Fruit fly (Drosophila melanogaster): ENCODE measurements around the gene lmgB.

lmgB gene

DNA sequence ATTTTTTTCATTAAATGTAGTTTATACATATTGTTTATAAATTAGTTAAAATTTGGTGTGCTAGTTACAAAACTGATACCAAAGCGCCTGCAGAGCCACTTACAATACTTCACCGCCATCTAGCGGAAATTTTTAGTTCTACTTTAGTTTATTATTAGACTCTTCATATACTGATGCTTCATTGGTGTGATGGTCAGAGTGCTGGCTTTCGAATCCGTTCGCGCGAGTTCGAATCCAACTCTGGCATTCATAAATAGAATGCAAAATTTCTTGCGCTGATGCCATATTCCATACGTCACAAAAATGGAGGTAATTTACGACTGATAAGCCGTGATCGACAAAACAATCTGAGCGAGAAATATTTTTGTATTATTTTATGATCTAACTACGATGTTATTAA is 42.9 kb downstream of the lmgB start:
- TF ChIP-seq Myc (optimal IDR thresholded peaks at IDR 0.05), result no peak
- TF ChIP-seq Sin3A (optimal IDR thresholded peaks at IDR 0.05), result no peak
- TF ChIP-seq insv (optimal IDR thresholded peaks at IDR 0.05), result no peak
- TF ChIP-seq psq (optimal IDR thresholded peaks at IDR 0.05), result no peak
- no peak for TF ChIP-seq ttk (optimal IDR thresholded peaks at IDR 0.05)
- no peak for TF ChIP-seq h (optimal IDR thresholded peaks at IDR 0.05)

DNA sequence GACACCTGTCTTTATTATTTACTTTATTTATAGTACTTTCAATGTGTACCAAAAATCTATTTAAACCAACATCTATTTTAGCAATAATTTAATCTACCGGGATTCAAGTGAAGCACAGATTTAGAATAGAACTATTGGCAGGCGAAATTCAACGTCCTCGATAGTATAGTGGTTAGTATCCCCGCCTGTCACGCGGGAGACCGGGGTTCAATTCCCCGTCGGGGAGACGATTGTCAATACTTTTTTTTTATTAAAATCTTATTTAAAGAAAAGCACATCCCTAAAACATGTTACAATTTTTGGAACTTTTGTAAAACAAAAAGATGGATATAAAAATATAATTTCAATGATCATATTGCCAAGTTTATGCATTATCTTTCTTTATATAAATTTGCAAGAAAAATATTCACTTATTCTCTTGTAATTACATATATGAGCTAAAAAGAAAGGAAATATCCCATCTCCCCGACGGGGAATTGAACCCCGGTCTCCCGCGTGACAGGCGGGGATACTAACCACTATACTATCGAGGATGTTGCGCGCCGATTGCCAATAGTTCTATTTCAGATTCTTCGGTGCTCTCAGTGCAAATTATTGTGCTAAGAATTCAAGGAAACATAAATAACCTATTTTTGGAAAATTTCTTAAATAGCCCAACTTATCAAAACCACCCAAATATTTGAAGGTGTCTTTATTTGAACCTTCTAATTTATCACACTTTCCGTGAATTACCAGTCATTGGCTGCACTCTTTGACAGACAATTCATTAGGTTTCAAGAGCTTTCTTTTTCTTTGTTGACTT is 46.6 kb downstream of the lmgB start, which contains the start of gene CG43796:
CG43796 (plus strand) TSS at position 752 of the 802 bp plus-strand sequence.
- TF ChIP-seq ttk (optimal IDR thresholded peaks at IDR 0.05) (no peak), h (optimal IDR thresholded peaks at IDR 0.05) (no peak), insv (optimal IDR thresholded peaks at IDR 0.05) (no peak), psq (optimal IDR thresholded peaks at IDR 0.05) (no peak), Sin3A (optimal IDR thresholded peaks at IDR 0.05) (no peak), Myc (optimal IDR thresholded peaks at IDR 0.05) (no peak)

DNA sequence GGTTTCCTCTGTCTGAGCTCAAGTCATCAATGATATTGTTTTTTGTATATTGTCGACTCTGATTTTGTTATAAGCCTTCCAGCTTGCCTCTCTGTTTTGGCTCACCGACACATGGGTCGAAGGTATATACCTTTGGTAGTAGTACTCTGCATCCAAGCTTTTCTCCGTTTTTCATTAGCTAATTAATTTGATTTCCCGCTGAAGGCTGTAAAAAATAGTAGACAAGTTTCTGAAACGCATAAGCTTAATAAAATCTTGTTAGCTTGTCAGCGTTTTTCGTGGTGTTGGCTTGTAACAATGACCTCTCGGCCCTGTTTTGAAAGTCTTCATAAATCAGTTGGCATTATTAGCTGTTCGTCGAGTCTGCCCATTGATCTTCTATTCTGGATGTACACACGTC is 47.6 kb downstream of the lmgB start:
- no peak for TF ChIP-seq Sin3A (optimal IDR thresholded peaks at IDR 0.05)
- no peak for TF ChIP-seq ttk (optimal IDR thresholded peaks at IDR 0.05)
- TF ChIP-seq insv (optimal IDR thresholded peaks at IDR 0.05), result no peak
- no peak for TF ChIP-seq Myc (optimal IDR thresholded peaks at IDR 0.05)
- TF ChIP-seq h (optimal IDR thresholded peaks at IDR 0.05), result no peak

DNA sequence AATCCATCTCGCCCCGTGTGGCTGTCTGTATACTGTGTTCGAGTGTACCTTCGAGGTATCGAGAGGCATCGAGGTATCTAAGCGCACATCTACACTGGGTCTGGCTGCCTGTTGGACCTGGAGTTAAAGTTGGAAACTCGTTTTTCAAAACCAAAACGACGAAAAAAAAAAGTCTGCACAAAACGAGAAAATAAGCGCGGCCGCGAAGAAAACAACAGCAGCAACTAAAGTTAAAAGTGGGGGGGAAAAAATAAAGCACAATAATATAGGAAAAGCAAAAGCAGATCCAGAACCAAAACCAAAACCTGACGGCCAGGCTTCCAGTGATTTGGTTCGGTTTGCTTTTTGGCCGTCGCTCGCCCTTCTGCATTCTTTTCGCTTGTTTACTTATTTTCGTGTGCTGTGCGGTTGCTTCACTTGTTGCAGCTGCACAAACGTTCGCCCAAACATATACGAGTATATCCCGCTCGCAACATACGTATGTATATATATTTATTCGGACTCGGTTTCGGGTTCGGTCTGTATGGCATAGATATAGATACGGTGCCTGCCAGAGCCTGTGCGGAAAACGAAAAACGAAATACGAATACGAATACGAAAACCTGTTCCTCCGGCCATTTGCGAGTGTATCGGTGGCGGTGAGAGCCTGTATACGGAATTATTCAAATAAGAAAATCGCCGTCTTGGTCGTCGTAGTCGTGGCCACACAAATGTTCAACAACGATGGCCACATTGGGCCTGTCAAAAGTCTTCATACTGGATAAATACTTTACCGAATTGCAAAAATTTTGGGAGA is 49.3 kb downstream of the lmgB start:
- no peak for TF ChIP-seq Sin3A (optimal IDR thresholded peaks at IDR 0.05)
- TF ChIP-seq h (optimal IDR thresholded peaks at IDR 0.05), result no peak
- no peak for TF ChIP-seq psq (optimal IDR thresholded peaks at IDR 0.05)
- no peak for TF ChIP-seq ttk (optimal IDR thresholded peaks at IDR 0.05)

DNA sequence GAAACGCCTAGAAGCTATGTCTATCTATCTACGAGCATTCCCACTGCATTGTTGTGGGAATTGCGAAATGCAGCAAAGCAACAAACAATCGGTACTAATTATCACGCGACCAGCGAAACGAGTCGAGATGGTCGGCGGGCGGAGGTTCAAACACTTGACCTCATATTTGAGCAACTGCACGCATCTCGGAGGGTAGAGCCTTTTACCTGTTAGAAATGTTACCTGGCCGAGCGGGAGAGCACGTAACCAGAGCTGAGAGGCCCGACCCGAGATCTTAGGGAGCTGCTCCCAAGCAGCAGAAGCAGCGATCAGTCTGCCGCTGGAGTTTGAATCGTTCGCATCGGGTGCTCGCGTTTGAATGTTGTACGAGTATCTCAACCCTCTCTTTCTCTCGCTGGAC is 50.0 kb downstream of the lmgB start:
- no peak for TF ChIP-seq h (optimal IDR thresholded peaks at IDR 0.05)
- no peak for TF ChIP-seq psq (optimal IDR thresholded peaks at IDR 0.05)
- TF ChIP-seq Sin3A (optimal IDR thresholded peaks at IDR 0.05), result no peak
- no peak for TF ChIP-seq ttk (optimal IDR thresholded peaks at IDR 0.05)
- TF ChIP-seq Myc (optimal IDR thresholded peaks at IDR 0.05), result no peak
- TF ChIP-seq insv (optimal IDR thresholded peaks at IDR 0.05), result no peak

DNA sequence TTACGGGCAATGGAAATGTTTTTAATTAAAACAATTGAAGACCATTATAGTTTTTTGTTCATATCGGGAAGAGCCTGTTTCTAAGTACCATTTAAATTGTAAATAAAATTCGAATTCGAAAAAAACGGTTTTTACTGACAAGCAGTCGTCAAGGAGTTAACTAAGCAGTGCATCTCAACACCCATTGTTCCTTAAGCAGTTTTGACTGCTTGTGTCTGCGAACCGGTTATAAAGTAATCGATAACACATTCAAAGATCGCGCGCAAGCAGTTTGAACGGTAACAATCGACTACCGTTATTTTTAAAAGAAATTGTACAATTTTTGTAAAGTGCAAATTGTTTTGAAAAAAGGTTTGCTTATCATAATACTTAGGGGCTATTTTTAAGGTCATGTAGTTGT is 50.4 kb downstream of the lmgB start:
- TF ChIP-seq insv (optimal IDR thresholded peaks at IDR 0.05) (no peak), Myc (optimal IDR thresholded peaks at IDR 0.05) (no peak), h (optimal IDR thresholded peaks at IDR 0.05) (no peak), psq (optimal IDR thresholded peaks at IDR 0.05) (no peak)

DNA sequence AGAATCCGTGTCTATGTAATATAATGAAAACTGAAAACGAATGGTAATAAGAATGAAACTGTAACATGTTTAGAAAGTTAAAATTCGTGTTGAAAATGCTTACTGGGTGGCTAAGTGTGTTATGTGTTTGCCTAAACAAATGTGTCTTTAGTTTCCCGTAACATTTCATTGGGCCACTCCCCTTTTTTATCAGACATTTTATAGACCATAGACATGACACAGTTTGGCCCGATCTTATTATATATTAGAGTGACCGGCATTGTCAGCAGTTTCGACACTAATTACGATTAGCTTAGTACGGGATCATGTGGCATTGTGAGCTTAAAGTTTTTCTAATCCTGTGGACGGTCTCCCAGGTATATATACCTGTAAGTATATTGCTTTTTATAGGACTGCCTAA is 51.4 kb downstream of the lmgB start, which contains the start of gene CheA29a:
CheA29a (plus strand) TSS at position 301 of the 400 bp plus-strand sequence.
- TF ChIP-seq Myc (optimal IDR thresholded peaks at IDR 0.05), result no peak
- no peak for TF ChIP-seq Sin3A (optimal IDR thresholded peaks at IDR 0.05)
- no peak for TF ChIP-seq ttk (optimal IDR thresholded peaks at IDR 0.05)
- no peak for TF ChIP-seq psq (optimal IDR thresholded peaks at IDR 0.05)
- no peak for TF ChIP-seq h (optimal IDR thresholded peaks at IDR 0.05)
- no peak for TF ChIP-seq insv (optimal IDR thresholded peaks at IDR 0.05)

Measured in Kc167 (cell line).